Fruit fly (Drosophila melanogaster) whole organism, embryonic: ENCODE measurements around the gene CG4101.

ENCODE experiments used
- Adf1 ChIP-seq: fragments of 200-800 bp; sonication (Bioruptor generic); IDR thresholded peaks from 2 replicates; pipeline ENCODE4 v1.3.6; 2022; ENCODE audit warnings: missing biosample characterization, missing genetic modification characterization
- Asciz ChIP-seq: fragments of 200-800 bp; sonication (Bioruptor generic); optimal IDR thresholded peaks from 2 replicates; lab custom pipeline; 2017; ENCODE audit warnings: missing biosample characterization, mild to moderate bottlenecking, missing genetic modification characterization, missing genetic modification reagents
- CG11247 ChIP-seq: fragments of 200-800 bp; sonication (Bioruptor generic); IDR thresholded peaks from 2 replicates; pipeline ENCODE4 v1.3.6; 2022; ENCODE audit warnings: missing biosample characterization, missing genetic modification characterization
- CG11723 ChIP-seq: fragments of 200-800 bp; sonication (Bioruptor generic); optimal IDR thresholded peaks from 2 replicates; lab custom pipeline; 2017; ENCODE audit warnings: missing biosample characterization, mild to moderate bottlenecking, missing genetic modification characterization
- CG12659 ChIP-seq: fragments of 200-800 bp; sonication (Bioruptor generic); optimal IDR thresholded peaks from 3 replicates; lab custom pipeline; 2017; ENCODE audit warnings: mild to moderate bottlenecking, missing biosample characterization, missing genetic modification reagents, missing genetic modification characterization
- CG14014 ChIP-seq: fragments of 200-800 bp; sonication (Bioruptor generic); IDR thresholded peaks from 2 replicates; pipeline ENCODE4 v1.3.6; 2022; ENCODE audit warnings: missing biosample characterization, missing genetic modification characterization
- CG14860 ChIP-seq: fragments of 200-800 bp; sonication (Bioruptor generic); IDR thresholded peaks from 3 replicates; pipeline ENCODE4 v1.3.6; 2022; ENCODE audit warnings: missing biosample characterization, missing genetic modification characterization; ENCODE audit not compliant: partially characterized antibody
- CG16815 ChIP-seq: fragments of 200-800 bp; sonication (Bioruptor generic); optimal IDR thresholded peaks from 3 replicates; lab custom pipeline; 2017; ENCODE audit warnings: missing biosample characterization, mild to moderate bottlenecking, missing genetic modification characterization
- CG17361 ChIP-seq: fragments of 200-800 bp; sonication (Bioruptor generic); IDR thresholded peaks from 3 replicates; pipeline ENCODE4 v1.3.6; 2022; ENCODE audit warnings: missing biosample characterization, missing genetic modification characterization
- CG18476 ChIP-seq: fragments of 200-800 bp; sonication (Bioruptor generic); optimal IDR thresholded peaks from 2 replicates; lab custom pipeline; 2016; ENCODE audit warnings: missing biosample characterization, mild to moderate bottlenecking, missing genetic modification characterization
- CG30020 ChIP-seq: fragments of 200-800 bp; optimal IDR thresholded peaks from 2 replicates; lab custom pipeline; 2019; ENCODE audit warnings: missing biosample characterization, mild to moderate bottlenecking, missing genetic modification characterization, moderate library complexity
- CG30403 ChIP-seq: fragments of 200-800 bp; sonication (Bioruptor generic); optimal IDR thresholded peaks from 3 replicates; lab custom pipeline; 2016; ENCODE audit warnings: missing biosample characterization, missing genetic modification characterization
- CG3407 ChIP-seq: fragments of 200-800 bp; sonication (Bioruptor generic); optimal IDR thresholded peaks from 2 replicates; lab custom pipeline; 2018; ENCODE audit warnings: missing biosample characterization, mild to moderate bottlenecking, missing genetic modification characterization
- CG3847 ChIP-seq: fragments of 200-800 bp; sonication (Bioruptor generic); IDR thresholded peaks from 2 replicates; pipeline ENCODE4 v1.3.6; 2022; ENCODE audit warnings: missing biosample characterization, missing genetic modification characterization
- CG4424 ChIP-seq: fragments of 200-800 bp; sonication (Bioruptor generic); optimal IDR thresholded peaks from 3 replicates; lab custom pipeline; 2016; ENCODE audit warnings: missing biosample characterization, missing genetic modification characterization
- CrebB ChIP-seq: fragments of 200-800 bp; sonication (Bioruptor generic); optimal IDR thresholded peaks from 3 replicates; lab custom pipeline; 2018; ENCODE audit warnings: missing biosample characterization, mild to moderate bottlenecking, missing genetic modification characterization
- D ChIP-seq, 2 experiments: fragments of 200-800 bp in 1 of 2; fragments of >200 bp in 1 of 2; sonication (Bioruptor generic) in 1 of 2; optimal IDR thresholded peaks; 2 replicates in 1 of 2; 3 replicates in 1 of 2; lab custom pipeline; 2017; ENCODE audit warnings: mild to moderate bottlenecking in 1 of 2, missing biosample characterization in 1 of 2, missing genetic modification characterization in 1 of 2, missing genetic modification reagents in 1 of 2
- D19A ChIP-seq: fragments of 200-800 bp; optimal IDR thresholded peaks from 3 replicates; lab custom pipeline; 2019; ENCODE audit warnings: missing biosample characterization, mild to moderate bottlenecking, missing genetic modification characterization, moderate library complexity
- Dek ChIP-seq: fragments of 200-800 bp; sonication (Bioruptor generic); optimal IDR thresholded peaks from 3 replicates; lab custom pipeline; 2019; ENCODE audit warnings: missing biosample characterization, mild to moderate bottlenecking, missing genetic modification characterization, moderate library complexity
- Doc3 ChIP-seq: fragments of 200-800 bp; sonication (Bioruptor generic); IDR thresholded peaks from 3 replicates; pipeline ENCODE4 v1.3.6; 2022; ENCODE audit warnings: missing biosample characterization, missing genetic modification characterization; ENCODE audit not compliant: partially characterized antibody
- E2f2 ChIP-seq: fragments of 200-800 bp; sonication (Bioruptor generic); IDR thresholded peaks from 2 replicates; pipeline ENCODE4 v1.3.6; 2022; ENCODE audit warnings: missing biosample characterization, missing genetic modification characterization
- ERR ChIP-seq: fragments of 200-800 bp; sonication (Bioruptor generic); optimal IDR thresholded peaks from 2 replicates; lab custom pipeline; 2016; ENCODE audit warnings: missing biosample characterization, missing genetic modification characterization
- Ets97D ChIP-seq: fragments of 200-800 bp; sonication (Bioruptor generic); optimal IDR thresholded peaks from 3 replicates; lab custom pipeline; 2016; ENCODE audit warnings: missing biosample characterization, missing genetic modification characterization
- HLH3B ChIP-seq: fragments of 200-800 bp; sonication (Bioruptor generic); IDR thresholded peaks from 2 replicates; pipeline ENCODE4 v1.3.6; 2022; ENCODE audit warnings: missing biosample characterization, missing genetic modification characterization
- HmgZ ChIP-seq: fragments of 200-800 bp; sonication (Bioruptor generic); optimal IDR thresholded peaks from 2 replicates; lab custom pipeline; 2018; ENCODE audit warnings: missing biosample characterization, mild to moderate bottlenecking, missing genetic modification characterization
- Hr3 ChIP-seq: fragments of 200-800 bp; sonication (Bioruptor generic); optimal IDR thresholded peaks from 3 replicates; lab custom pipeline; 2016; ENCODE audit warnings: missing biosample characterization, missing genetic modification characterization
- Hr39 ChIP-seq: fragments of >200 bp; optimal IDR thresholded peaks from 2 replicates; lab custom pipeline; 2017
- Max ChIP-seq: fragments of 200-800 bp; sonication (Bioruptor generic); optimal IDR thresholded peaks from 2 replicates; lab custom pipeline; 2016; ENCODE audit warnings: missing biosample characterization, mild to moderate bottlenecking, missing genetic modification characterization
- NFAT ChIP-seq: fragments of 200-800 bp; sonication (Bioruptor generic); IDR thresholded peaks from 2 replicates; pipeline ENCODE4 v1.3.6; 2022; ENCODE audit warnings: missing biosample characterization, missing genetic modification characterization
- Opbp ChIP-seq: fragments of 200-800 bp; sonication (Bioruptor generic); IDR thresholded peaks from 3 replicates; pipeline ENCODE4 v1.3.6; 2022; ENCODE audit warnings: missing biosample characterization, missing genetic modification characterization; ENCODE audit not compliant: partially characterized antibody
- Vsx1 ChIP-seq: fragments of 200-800 bp; sonication (Bioruptor generic); optimal IDR thresholded peaks from 2 replicates; lab custom pipeline; 2017; ENCODE audit warnings: missing biosample characterization, mild to moderate bottlenecking, missing genetic modification characterization, missing genetic modification reagents
- amos ChIP-seq: fragments of 200-800 bp; sonication (Bioruptor generic); IDR thresholded peaks from 2 replicates; pipeline ENCODE4 v1.3.6; 2022; ENCODE audit warnings: missing biosample characterization, missing genetic modification characterization; ENCODE audit not compliant: partially characterized antibody
- ato ChIP-seq: fragments of 200-800 bp; sonication (Bioruptor generic); IDR thresholded peaks from 2 replicates; pipeline ENCODE4 v1.3.6; 2022; ENCODE audit warnings: missing biosample characterization, missing genetic modification characterization; ENCODE audit not compliant: partially characterized antibody
- disco-r ChIP-seq: fragments of 200-800 bp; sonication (Bioruptor generic); optimal IDR thresholded peaks from 2 replicates; lab custom pipeline; 2016; ENCODE audit warnings: missing biosample characterization, missing genetic modification characterization
- dpn ChIP-seq, 2 experiments: fragments of 200-800 bp; sonication (Bioruptor generic); optimal IDR thresholded peaks; 3 replicates each; lab custom pipeline; 2016; ENCODE audit warnings: missing biosample characterization in 2 of 2, missing genetic modification characterization in 2 of 2
- fd96Cb ChIP-seq: fragments of 200-800 bp; sonication (Bioruptor generic); optimal IDR thresholded peaks from 2 replicates; lab custom pipeline; 2018; ENCODE audit warnings: missing biosample characterization, mild to moderate bottlenecking, missing genetic modification characterization, moderate library complexity
- gcm2 ChIP-seq: fragments of 200-800 bp; sonication (Bioruptor generic); optimal IDR thresholded peaks from 2 replicates; lab custom pipeline; 2016; ENCODE audit warnings: missing biosample characterization, missing genetic modification characterization
- gfzf ChIP-seq: fragments of 200-800 bp; sonication (Bioruptor generic); optimal IDR thresholded peaks from 2 replicates; lab custom pipeline; 2016; ENCODE audit warnings: missing biosample characterization, mild to moderate bottlenecking, missing genetic modification characterization, moderate library complexity
- ind ChIP-seq: fragments of 200-800 bp; sonication (Bioruptor generic); optimal IDR thresholded peaks from 3 replicates; lab custom pipeline; 2016; ENCODE audit warnings: missing biosample characterization, missing genetic modification characterization
- knrl ChIP-seq: fragments of 200-800 bp; sonication (Bioruptor generic); IDR thresholded peaks from 3 replicates; pipeline ENCODE4 v1.3.6; 2022; ENCODE audit warnings: missing biosample characterization, missing genetic modification characterization; ENCODE audit not compliant: partially characterized antibody
- pzg ChIP-seq: fragments of 200-800 bp; sonication (Bioruptor generic); optimal IDR thresholded peaks from 3 replicates; lab custom pipeline; 2018; ENCODE audit warnings: missing biosample characterization, mild to moderate bottlenecking, missing genetic modification characterization, moderate library complexity
- sna ChIP-seq: fragments of 200-800 bp; sonication (Bioruptor generic); IDR thresholded peaks from 2 replicates; pipeline ENCODE4 v1.3.6; 2022; ENCODE audit warnings: missing biosample characterization, missing genetic modification characterization; ENCODE audit not compliant: partially characterized antibody
- sob ChIP-seq: fragments of 200-800 bp; sonication (Bioruptor generic); IDR thresholded peaks from 2 replicates; pipeline ENCODE4 v1.3.6; 2022; ENCODE audit warnings: missing biosample characterization, missing genetic modification characterization
- tna ChIP-seq: fragments of 200-800 bp; sonication (Bioruptor generic); IDR thresholded peaks from 2 replicates; pipeline ENCODE4 v1.3.6; 2022; ENCODE audit warnings: missing biosample characterization, missing genetic modification characterization; ENCODE audit not compliant: partially characterized antibody
- trh ChIP-seq: fragments of 200-800 bp; sonication (Bioruptor generic); optimal IDR thresholded peaks from 2 replicates; lab custom pipeline; 2016; ENCODE audit warnings: missing biosample characterization, missing genetic modification characterization
- unc-4 ChIP-seq: fragments of 200-800 bp; sonication (Bioruptor generic); IDR thresholded peaks from 2 replicates; pipeline ENCODE4 v1.3.6; 2022; ENCODE audit warnings: missing biosample characterization, missing genetic modification characterization; ENCODE audit not compliant: partially characterized antibody
- zen ChIP-seq: fragments of 200-800 bp; sonication (Bioruptor generic); optimal IDR thresholded peaks from 3 replicates; lab custom pipeline; 2018; ENCODE audit warnings: missing biosample characterization, mild to moderate bottlenecking, missing genetic modification characterization, moderate library complexity
- zfh2 ChIP-seq: fragments of 200-800 bp; sonication (Bioruptor generic); optimal IDR thresholded peaks from 2 replicates; lab custom pipeline; 2016; ENCODE audit warnings: missing biosample characterization, missing genetic modification characterization

CG4101 gene

DNA sequence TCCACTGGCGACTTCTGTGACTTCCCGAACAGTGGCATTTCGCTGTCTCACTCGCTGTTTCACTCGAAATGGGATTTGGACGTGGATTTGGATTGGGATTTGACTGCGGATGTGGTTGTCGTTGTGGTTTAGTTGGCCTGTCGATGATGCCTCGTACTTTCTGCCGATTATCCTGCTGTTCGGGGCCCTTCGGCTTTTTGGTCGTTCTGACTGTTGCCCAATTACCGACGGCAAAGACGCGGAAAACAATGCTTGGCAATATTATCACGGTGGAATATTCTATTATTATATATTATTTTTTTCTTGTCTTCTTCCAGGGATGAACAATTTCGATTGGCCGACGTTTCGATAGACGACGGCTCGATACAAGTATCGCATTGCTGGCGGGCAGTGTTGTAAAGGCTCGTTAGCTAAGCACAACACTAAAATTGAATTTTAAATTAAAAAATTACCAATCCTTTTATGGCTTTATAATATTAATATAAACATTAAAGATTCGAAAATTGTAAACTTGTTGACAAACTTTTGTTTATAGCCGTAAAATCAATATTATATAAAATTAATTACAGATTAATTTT is 2.9 kb downstream of the CG4101 start, which contains the start of gene Mo25 (continued):
- TF ChIP-seq Opbp (peak; percentile 81), CG4424 (GFP tag; lab: Kevin White, UChicago) (peak; percentile 52), CrebB (tag; lab: Kevin White, UChicago) (no peak), disco-r (GFP tag; lab: Kevin White, UChicago) (no peak), Dek (peak; percentile 43), Max (GFP tag; lab: Kevin White, UChicago) (peak; percentile 38), tna (GFP tag; lab: Robert Waterston, UW) (peak; percentile 55), CG30020 (peak; percentile 52), knrl (GFP tag; lab: Robert Waterston, UW) (peak; percentile 74), ind (GFP tag; lab: Kevin White, UChicago) (peak; percentile 40), sna (GFP tag; lab: Robert Waterston, UW) (peak; percentile 64), gfzf (GFP tag; lab: Kevin White, UChicago) (no peak), trh (GFP tag; lab: Kevin White, UChicago) (no peak), pzg (peak; percentile 80), CG12659 (GFP tag; lab: Kevin White, UChicago) (peak; percentile 88), unc-4 (GFP tag; lab: Robert Waterston, UW) (peak; percentile 81), dpn (GFP tag; optimal IDR thresholded peaks at IDR 0.05; lab: Kevin White, UChicago) (peak in 1 of 2 experiments; percentile 57), CG16815 (no peak), Vsx1 (GFP tag; lab: Kevin White, UChicago) (no peak), D (optimal IDR thresholded peaks at IDR 0.05; lab: Kevin White, UChicago) (no peak), D (GFP tag; optimal IDR thresholded peaks at IDR 0.05; lab: Kevin White, UChicago) (no peak), CG14860 (GFP tag; lab: Robert Waterston, UW) (peak; percentile 46; the same call in 2 of the 3 replicates), CG30403 (GFP tag; lab: Kevin White, UChicago) (peak; percentile 56), Adf1 (GFP tag; lab: Robert Waterston, UW) (peak; percentile 39; the same call in 1 of the 2 replicates), HmgZ (tag; lab: Kevin White, UChicago) (peak; percentile 73), Hr39 (lab: Kevin White, UChicago) (no peak), zfh2 (peak; percentile 35), CG17361 (GFP tag; lab: Robert Waterston, UW) (peak; percentile 50; the same call in 2 of the 3 replicates), zen (tag; lab: Kevin White, UChicago) (peak; percentile 41), sob (GFP tag; lab: Robert Waterston, UW) (peak; percentile 67), CG11723 (GFP tag; lab: Kevin White, UChicago) (no peak), CG3407 (GFP tag; lab: Kevin White, UChicago) (no peak), Asciz (GFP tag; lab: Kevin White, UChicago) (peak; percentile 33), ERR (GFP tag; lab: Kevin White, UChicago) (peak; percentile 3), ato (peak; percentile 55), D19A (peak; percentile 34), HLH3B (GFP tag; lab: Robert Waterston, UW) (peak; percentile 32; the same call in 1 of the 2 replicates), CG3847 (GFP tag; lab: Robert Waterston, UW) (peak; percentile 71), fd96Cb (tag; lab: Kevin White, UChicago) (no peak), CG18476 (peak; percentile 32), CG11247 (GFP tag; lab: Robert Waterston, UW) (peak; percentile 35; the same call in 1 of the 2 replicates), NFAT (GFP tag; lab: Robert Waterston, UW) (peak; percentile 49; the same call in 1 of the 2 replicates), amos (peak; percentile 86), E2f2 (GFP tag; lab: Robert Waterston, UW) (peak; percentile 86), Ets97D (peak; percentile 49), gcm2 (GFP tag; lab: Kevin White, UChicago) (no peak), CG14014 (GFP tag; lab: Robert Waterston, UW) (peak; percentile 13; the same call in 1 of the 2 replicates), Hr3 (peak; percentile 42), Doc3 (GFP tag; lab: Robert Waterston, UW) (peak; percentile 70)
